Worm (Caenorhabditis elegans): ENCODE measurements around the gene ifp-1.

Gene ifp-1

ce11 chrX:9638825-9639474 lies 41.0 kb downstream of the ifp-1 start:
- no peak for TF ChIP-seq npax-4 (tag; optimal IDR thresholded peaks at IDR 0.05)
- TF ChIP-seq Y22D7AL.16 (tag; optimal IDR thresholded peaks at IDR 0.05), result no peak
- no peak for TF ChIP-seq C08G9.2 (tag; optimal IDR thresholded peaks at IDR 0.05)
- no peak for TF ChIP-seq C38D4.7 (GFP tag; optimal IDR thresholded peaks at IDR 0.05)
- peak; percentile 67 for TF ChIP-seq hlh-30 (tag; optimal IDR thresholded peaks at IDR 0.05; ENCODE audit: insufficient read depth)

- TF ChIP-seq pat-9 (tag; optimal IDR thresholded peaks at IDR 0.05) (peak; percentile 78), gmeb-2 (tag; optimal IDR thresholded peaks at IDR 0.05) (peak; percentile 82), unc-42 (tag; optimal IDR thresholded peaks at IDR 0.05) (peak; percentile 11), pqm-1 (tag; optimal IDR thresholded peaks at IDR 0.05) (no peak), zip-5 (tag; optimal IDR thresholded peaks at IDR 0.05) (peak; percentile 59), T23F11.4 (GFP tag; optimal IDR thresholded peaks at IDR 0.05) (peak; percentile 79), ceh-18 (tag; optimal IDR thresholded peaks at IDR 0.05) (peak; percentile 59), ceh-24 (tag; optimal IDR thresholded peaks at IDR 0.05) (peak; percentile 75), sdc-2 (tag; optimal IDR thresholded peaks at IDR 0.05) (peak; percentile 67), ceh-14 (tag; optimal IDR thresholded peaks at IDR 0.05) (peak; percentile 84), C38D4.7 (GFP tag; optimal IDR thresholded peaks at IDR 0.05) (peak; percentile 77), ceh-9 (tag; optimal IDR thresholded peaks at IDR 0.05) (peak; percentile 45), unc-3 (GFP tag; conservative IDR thresholded peaks at IDR 0.05) (peak; percentile 90), unc-3 (tag; optimal IDR thresholded peaks at IDR 0.05) (peak; percentile 79), ceh-30 (tag; optimal IDR thresholded peaks at IDR 0.05) (peak; percentile 69), dve-1 (tag; optimal IDR thresholded peaks at IDR 0.05) (peak; percentile 71), K09A11.1 (tag; optimal IDR thresholded peaks at IDR 0.05; ENCODE audit: insufficient read depth) (peak; percentile 73), C08G9.2 (tag; optimal IDR thresholded peaks at IDR 0.05) (peak; percentile 64), hlh-6 (tag; optimal IDR thresholded peaks at IDR 0.05) (peak; percentile 75), fax-1 (tag; optimal IDR thresholded peaks at IDR 0.05) (peak; percentile 77), nhr-11 (tag; optimal IDR thresholded peaks at IDR 0.05) (no peak), rnt-1 (tag; optimal IDR thresholded peaks at IDR 0.05) (peak; percentile 38), unc-86 (tag; optimal IDR thresholded peaks at IDR 0.05) (peak; percentile 77), unc-55 (GFP tag; optimal IDR thresholded peaks at IDR 0.05) (no peak), npax-4 (tag; optimal IDR thresholded peaks at IDR 0.05) (peak; percentile 71), K02D7.2 (tag; optimal IDR thresholded peaks at IDR 0.05) (peak; percentile 89), mec-3 (tag; optimal IDR thresholded peaks at IDR 0.05; ENCODE audit: borderline replicate concordance) (peak; percentile 44), ceh-31 (tag; optimal IDR thresholded peaks at IDR 0.05) (peak; percentile 57), che-1 (tag; optimal IDR thresholded peaks at IDR 0.05) (peak; percentile 85), hlh-8 (tag; optimal IDR thresholded peaks at IDR 0.05) (peak; percentile 29), ceh-34 (tag; optimal IDR thresholded peaks at IDR 0.05) (peak; percentile 75), hlh-15 (tag; optimal IDR thresholded peaks at IDR 0.05) (peak; percentile 76), pag-3 (tag; optimal IDR thresholded peaks at IDR 0.05; ENCODE audit: borderline replicate concordance) (peak; percentile 79), dmd-4 (tag; optimal IDR thresholded peaks at IDR 0.05; ENCODE audit: borderline replicate concordance) (peak; percentile 85), pros-1 (tag; optimal IDR thresholded peaks at IDR 0.05) (peak; percentile 24), fkh-10 (GFP tag; optimal IDR thresholded peaks at IDR 0.05) (peak; percentile 67), elt-4 (tag; optimal IDR thresholded peaks at IDR 0.05) (no peak), nhr-232 (tag; optimal IDR thresholded peaks at IDR 0.05) (peak; percentile 71), ahr-1 (tag; optimal IDR thresholded peaks at IDR 0.05) (peak; percentile 74), hlh-30 (tag; optimal IDR thresholded peaks at IDR 0.05; ENCODE audit: insufficient read depth) (no peak), ttx-3 (tag; optimal IDR thresholded peaks at IDR 0.05) (peak; percentile 84), syd-9 (tag; optimal IDR thresholded peaks at IDR 0.05) (peak; percentile 66), lim-6 (tag; optimal IDR thresholded peaks at IDR 0.05) (no peak), ama-1 (optimal IDR thresholded peaks at IDR 0.05) (no peak), ceh-19 (GFP tag; optimal IDR thresholded peaks at IDR 0.05) (peak; percentile 71), ref-2 (tag; optimal IDR thresholded peaks at IDR 0.05) (peak; percentile 78), nfya-1 (tag; optimal IDR thresholded peaks at IDR 0.05) (peak; percentile 44), Y22D7AL.16 (tag; optimal IDR thresholded peaks at IDR 0.05) (peak; percentile 82), sox-4 (tag; optimal IDR thresholded peaks at IDR 0.05) (peak; percentile 88)
Measured at ce11 chrX:9637700-9638099, 42.3 kb downstream of the ifp-1 start.

Measured in whole organism, late embryonic.